Fruit fly (Drosophila melanogaster): ENCODE results near the gene CG11294.

dm6 chrX:8660354-8660753 lies 33.1 kb downstream of the CG11294 start:
- TF ChIP-seq pan (optimal IDR thresholded peaks at IDR 0.05) (no peak), Rel (GFP tag; optimal IDR thresholded peaks at IDR 0.05) (no peak), Rel (tag; optimal IDR thresholded peaks at IDR 0.05) (no peak), GATAd (GFP tag; optimal IDR thresholded peaks at IDR 0.05) (no peak), psq (GFP tag; optimal IDR thresholded peaks at IDR 0.05) (no peak), usp (GFP tag; optimal IDR thresholded peaks at IDR 0.05) (no peak), h (GFP tag; optimal IDR thresholded peaks at IDR 0.05) (no peak), br (GFP tag; optimal IDR thresholded peaks at IDR 0.05) (no peak), Myc (optimal IDR thresholded peaks at IDR 0.05) (no peak), rgr (GFP tag; optimal IDR thresholded peaks at IDR 0.05) (no peak), sage (GFP tag; optimal IDR thresholded peaks at IDR 0.05) (no peak), Dif (GFP tag; optimal IDR thresholded peaks at IDR 0.05; ENCODE audit: partially characterized antibody) (no peak)
